Worm (Caenorhabditis elegans) whole organism, late embryonic: Measurements from ENCODE around the gene C05C12.6.
"Not testable (repeated sequence)": the region's sequence is repeated elsewhere in the genome, so short reads cannot be mapped to it uniquely, and the experiment has no call there.

Experiments used
- C08G9.2 ChIP-seq: sonication (generic microtip); optimal IDR thresholded peaks from 2 replicates; lab custom pipeline; 2016; ENCODE audit warnings: mild to moderate bottlenecking, missing genetic modification characterization, moderate library complexity, missing compliant biosample characterization
- F13H6.1 ChIP-seq: sonication (generic microtip); optimal IDR thresholded peaks from 2 replicates; lab custom pipeline; 2016; ENCODE audit warnings: missing genetic modification characterization, missing compliant biosample characterization
- K09A11.1 ChIP-seq: sonication (generic microtip); optimal IDR thresholded peaks from 2 replicates; lab custom pipeline; 2017; ENCODE audit warnings: antibody characterized with exemption, mild to moderate bottlenecking, missing genetic modification characterization, missing compliant biosample characterization; ENCODE audit not compliant: insufficient read depth
- T23F11.4 ChIP-seq: fragments of 200-800 bp; sonication (Bioruptor generic); optimal IDR thresholded peaks from 2 replicates; lab custom pipeline; 2018; ENCODE audit warnings: mild to moderate bottlenecking, missing genetic modification characterization, missing compliant biosample characterization
- ahr-1 ChIP-seq: sonication (generic microtip); optimal IDR thresholded peaks from 2 replicates; lab custom pipeline; 2016; ENCODE audit warnings: missing genetic modification characterization, missing compliant biosample characterization
- ama-1 ChIP-seq: fragments of 150-350 bp; optimal IDR thresholded peaks from 2 replicates; lab custom pipeline; 2014
- ceh-14 ChIP-seq: sonication (generic microtip); optimal IDR thresholded peaks from 2 replicates; lab custom pipeline; 2016; ENCODE audit warnings: missing genotype, missing genetic modification characterization, missing compliant biosample characterization
- ceh-18 ChIP-seq: sonication (generic microtip); optimal IDR thresholded peaks from 2 replicates; lab custom pipeline; 2016; ENCODE audit warnings: missing genetic modification characterization, missing compliant biosample characterization
- ceh-2 ChIP-seq: sonication (generic microtip); optimal IDR thresholded peaks from 2 replicates; lab custom pipeline; 2016; ENCODE audit warnings: missing genotype, missing genetic modification characterization, missing compliant biosample characterization
- ceh-22 ChIP-seq: sonication (generic microtip); optimal IDR thresholded peaks from 2 replicates; lab custom pipeline; 2017; ENCODE audit warnings: missing biosample characterization, missing genetic modification characterization
- ceh-30 ChIP-seq: fragments of 150-350 bp; optimal IDR thresholded peaks from 2 replicates; lab custom pipeline; 2014; ENCODE audit warnings: missing biosample characterization, missing genetic modification characterization
- ceh-31 ChIP-seq: sonication (generic microtip); optimal IDR thresholded peaks from 2 replicates; lab custom pipeline; 2016; ENCODE audit warnings: missing genetic modification characterization, missing compliant biosample characterization
- ceh-48 ChIP-seq: sonication (generic microtip); optimal IDR thresholded peaks from 2 replicates; lab custom pipeline; 2016; ENCODE audit warnings: missing genetic modification characterization, inconsistent platforms, missing compliant biosample characterization
- ceh-9 ChIP-seq: sonication (generic microtip); optimal IDR thresholded peaks from 2 replicates; lab custom pipeline; 2016; ENCODE audit warnings: mild to moderate bottlenecking, missing genetic modification characterization, inconsistent platforms, missing compliant biosample characterization
- dmd-4 ChIP-seq: sonication (generic microtip); optimal IDR thresholded peaks from 2 replicates; lab custom pipeline; 2016; ENCODE audit warnings: borderline replicate concordance, missing genetic modification characterization, missing compliant biosample characterization
- dve-1 ChIP-seq: sonication (generic microtip); optimal IDR thresholded peaks from 2 replicates; lab custom pipeline; 2017; ENCODE audit warnings: antibody characterized with exemption, mild to moderate bottlenecking, missing genetic modification characterization, missing compliant biosample characterization
- elt-2 ChIP-seq: sonication (generic microtip); optimal IDR thresholded peaks from 2 replicates; lab custom pipeline; 2016; ENCODE audit warnings: missing genetic modification reagents, missing genetic modification characterization, missing compliant biosample characterization
- ets-4 ChIP-seq: sonication (generic microtip); optimal IDR thresholded peaks from 2 replicates; lab custom pipeline; 2016; ENCODE audit warnings: missing genetic modification characterization, missing compliant biosample characterization
- fax-1 ChIP-seq: sonication (generic microtip); optimal IDR thresholded peaks from 2 replicates; lab custom pipeline; 2016; ENCODE audit warnings: missing genotype, missing genetic modification characterization, missing compliant biosample characterization
- fkh-10 ChIP-seq: fragments of 150-350 bp; optimal IDR thresholded peaks from 2 replicates; lab custom pipeline; 2014; ENCODE audit warnings: missing biosample characterization, missing genetic modification reagents, missing genetic modification characterization
- gmeb-2 ChIP-seq: sonication (generic microtip); optimal IDR thresholded peaks from 2 replicates; lab custom pipeline; 2016; ENCODE audit warnings: missing genetic modification characterization, inconsistent platforms, missing compliant biosample characterization
- hlh-13 ChIP-seq: fragments of 200-800 bp; sonication (Bioruptor generic); optimal IDR thresholded peaks from 2 replicates; lab custom pipeline; 2018; ENCODE audit warnings: mild to moderate bottlenecking, missing genetic modification characterization, missing compliant biosample characterization
- hlh-30 ChIP-seq: sonication (generic microtip); optimal IDR thresholded peaks from 2 replicates; lab custom pipeline; 2017; ENCODE audit warnings: antibody characterized with exemption, missing genetic modification characterization, missing compliant biosample characterization; ENCODE audit not compliant: insufficient read depth
- hlh-6 ChIP-seq: sonication (generic microtip); optimal IDR thresholded peaks from 2 replicates; lab custom pipeline; 2016; ENCODE audit warnings: missing genotype, missing genetic modification characterization, missing compliant biosample characterization
- nfya-1 ChIP-seq: sonication (generic microtip); optimal IDR thresholded peaks from 2 replicates; lab custom pipeline; 2017; ENCODE audit warnings: missing genetic modification characterization, mild to moderate bottlenecking, missing compliant biosample characterization, antibody characterized with exemption, moderate library complexity
- odd-2 ChIP-seq: sonication (generic microtip); optimal IDR thresholded peaks from 2 replicates; lab custom pipeline; 2017; ENCODE audit warnings: antibody characterized with exemption, mild to moderate bottlenecking, missing genetic modification characterization, missing compliant biosample characterization
- pax-1 ChIP-seq: fragments of 150-350 bp; optimal IDR thresholded peaks from 2 replicates; lab custom pipeline; 2014; ENCODE audit warnings: missing biosample characterization, missing genetic modification characterization
- pha-2 ChIP-seq: sonication (generic microtip); optimal IDR thresholded peaks from 2 replicates; lab custom pipeline; 2017; ENCODE audit warnings: mild to moderate bottlenecking, missing genetic modification characterization, missing compliant biosample characterization
- pros-1 ChIP-seq: fragments of 150-350 bp; optimal IDR thresholded peaks from 2 replicates; lab custom pipeline; 2014; ENCODE audit warnings: missing biosample characterization, missing genetic modification reagents, missing genetic modification characterization
- rnt-1 ChIP-seq: sonication (generic microtip); optimal IDR thresholded peaks from 2 replicates; lab custom pipeline; 2016; ENCODE audit warnings: missing genetic modification characterization, missing compliant biosample characterization
- sdc-2 ChIP-seq: sonication (generic microtip); optimal IDR thresholded peaks from 2 replicates; lab custom pipeline; 2016; ENCODE audit warnings: missing genotype, missing genetic modification characterization, missing compliant biosample characterization
- syd-9 ChIP-seq: sonication (generic microtip); optimal IDR thresholded peaks from 2 replicates; lab custom pipeline; 2016; ENCODE audit warnings: mild to moderate bottlenecking, missing genetic modification characterization, moderate library complexity, missing compliant biosample characterization
- tbx-7 ChIP-seq: sonication (generic microtip); optimal IDR thresholded peaks from 2 replicates; lab custom pipeline; 2016; ENCODE audit warnings: missing genotype, missing genetic modification characterization, missing compliant biosample characterization
- unc-55 ChIP-seq: sonication (generic microtip); optimal IDR thresholded peaks from 2 replicates; lab custom pipeline; 2017; ENCODE audit warnings: missing biosample characterization, missing genetic modification reagents, missing genetic modification characterization
- unc-86 ChIP-seq: sonication (generic microtip); optimal IDR thresholded peaks from 2 replicates; lab custom pipeline; 2016; ENCODE audit warnings: missing genetic modification characterization, missing compliant biosample characterization
- zip-5 ChIP-seq: sonication (generic microtip); optimal IDR thresholded peaks from 2 replicates; lab custom pipeline; 2016; ENCODE audit warnings: missing genetic modification characterization, missing compliant biosample characterization
- ztf-16 ChIP-seq: sonication (generic microtip); optimal IDR thresholded peaks from 2 replicates; lab custom pipeline; 2017; ENCODE audit warnings: missing genetic modification characterization, missing compliant biosample characterization

C05C12.6 gene

DNA sequence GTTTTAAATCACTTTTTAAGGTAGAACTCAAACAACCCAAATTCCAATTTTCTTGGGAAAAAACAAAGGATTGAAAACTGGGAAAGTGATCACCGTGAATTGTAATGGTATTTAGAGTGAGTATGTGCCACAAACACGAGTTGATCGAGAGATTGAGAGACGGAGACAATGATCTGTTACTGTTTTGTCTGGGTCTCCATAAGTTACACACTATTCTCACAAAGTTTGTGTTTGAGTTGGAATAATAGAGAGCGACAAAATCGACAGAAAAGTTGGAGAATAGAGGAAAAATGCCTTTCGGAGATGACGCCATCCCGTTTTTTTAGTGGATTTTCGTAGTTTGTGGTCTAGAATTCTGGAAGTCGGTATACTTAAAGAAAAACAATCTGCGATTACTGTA is 30.0 kb upstream of the C05C12.6 start, which contains the start of gene nhr-7:
Gene nhr-7, minus strand, starts transcription at position 101 of the 400 bp plus-strand sequence.
- TF ChIP-seq ama-1 (lab: Kevin White, UChicago) (no peak), fax-1 (tag; lab: Kevin White, UChicago) (no peak), dmd-4 (tag; lab: Kevin White, UChicago) (no peak), ceh-18 (tag; lab: Kevin White, UChicago) (no peak), odd-2 (tag; lab: Kevin White, UChicago) (no peak), pros-1 (tag; lab: Kevin White, UChicago) (no peak), F13H6.1 (tag; lab: Kevin White, UChicago) (no peak), ceh-30 (tag; lab: Kevin White, UChicago) (no peak), unc-86 (no peak), ceh-48 (no peak), pax-1 (tag; lab: Kevin White, UChicago) (no peak), ceh-31 (tag; lab: Kevin White, UChicago) (no peak), hlh-30 (no peak), T23F11.4 (GFP tag; lab: Kevin White, UChicago) (no peak), C08G9.2 (tag; lab: Kevin White, UChicago) (no peak), unc-55 (no peak)
- TF ChIP-seq, all 69 proteins: peak for 0

- TF ChIP-seq ama-1 (lab: Kevin White, UChicago), result no peak
- TF ChIP-seq ahr-1 (tag; lab: Kevin White, UChicago), result no peak
- no peak for TF ChIP-seq zip-5
- TF ChIP-seq C08G9.2 (tag; lab: Kevin White, UChicago), result no peak
- TF ChIP-seq hlh-13 (GFP tag; lab: Kevin White, UChicago), result no peak
- no peak for TF ChIP-seq tbx-7 (tag; lab: Kevin White, UChicago)
- TF ChIP-seq, all 69 proteins: peak for 0
Observed at ce11 chrIV:11269483-11269882, 28.2 kb upstream of the C05C12.6 start.

- TF ChIP-seq ceh-2 (tag; lab: Kevin White, UChicago), result no peak
- no peak for TF ChIP-seq nfya-1 (tag; lab: Kevin White, UChicago)
- no peak for TF ChIP-seq ceh-22 (tag; lab: Kevin White, UChicago)
- no peak for TF ChIP-seq gmeb-2 (tag; lab: Kevin White, UChicago)
- no peak for TF ChIP-seq ets-4 (tag; lab: Kevin White, UChicago)
- no peak for TF ChIP-seq tbx-7 (tag; lab: Kevin White, UChicago)
- no peak for TF ChIP-seq rnt-1
- no peak for TF ChIP-seq ceh-30 (tag; lab: Kevin White, UChicago)
- no peak for TF ChIP-seq unc-55
- TF ChIP-seq F13H6.1 (tag; lab: Kevin White, UChicago), result no peak
- no peak for TF ChIP-seq hlh-6 (tag; lab: Kevin White, UChicago)
- TF ChIP-seq ztf-16 (tag; lab: Kevin White, UChicago), result no peak
- TF ChIP-seq ceh-9, result no peak
- TF ChIP-seq fkh-10 (GFP tag; lab: Kevin White, UChicago), result no peak
- TF ChIP-seq dve-1 (tag; lab: Kevin White, UChicago), result no peak
- TF ChIP-seq sdc-2 (tag; lab: Kevin White, UChicago), result no peak
- TF ChIP-seq elt-2 (tag; lab: Kevin White, UChicago), result no peak
- TF ChIP-seq odd-2 (tag; lab: Kevin White, UChicago), result no peak
- TF ChIP-seq ceh-14 (tag; lab: Kevin White, UChicago), result no peak
- no peak for TF ChIP-seq K09A11.1 (tag; lab: Kevin White, UChicago)
- TF ChIP-seq, all 69 proteins: peak for 0
Observed at ce11 chrIV:11266090-11266489, 24.8 kb upstream of the C05C12.6 start, which contains the start of gene col-127. Gene col-127, minus strand, starts transcription at chrIV:11266190.

DNA sequence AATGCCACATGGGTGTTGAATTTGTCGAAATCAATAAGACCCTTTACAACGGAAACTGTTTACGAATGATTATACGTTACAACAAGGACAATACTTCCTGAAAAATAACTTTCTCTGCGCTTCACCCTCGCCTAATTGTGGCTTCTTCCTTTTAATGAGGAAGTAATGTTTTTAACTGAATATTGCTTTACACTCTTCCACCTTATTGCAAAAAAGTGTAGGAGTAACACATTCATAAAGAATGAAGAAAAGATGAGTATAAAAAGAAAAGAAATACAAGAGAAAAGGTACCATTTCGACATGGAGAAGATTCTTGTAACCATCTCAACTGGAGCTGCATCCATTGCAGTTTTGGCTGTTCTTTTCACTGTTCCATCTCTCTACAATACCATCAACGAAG is 21.8 kb upstream of the C05C12.6 start, which contains the start of gene col-126:
Gene col-126, plus strand, starts transcription at position 301 of the 400 bp plus-strand sequence.
- not testable (repeated sequence) for TF ChIP-seq syd-9, ceh-18, pha-2 (tag; lab: Kevin White, UChicago)
